Fruit fly (Drosophila melanogaster) whole organism: ENCODE data around the gene CG6254.

ENCODE experiments used
- CG8478 ChIP-seq: fragments of >200 bp; optimal IDR thresholded peaks from 2 replicates; lab custom pipeline; 2018; ENCODE audit warnings: inconsistent platforms
- Dll ChIP-seq: fragments of >200 bp; optimal IDR thresholded peaks from 2 replicates; lab custom pipeline; 2017
- EcR ChIP-seq, 2 experiments: fragments of >200 bp; optimal IDR thresholded peaks; 2 replicates each; lab custom pipeline; 2017; ENCODE audit warnings: missing biosample characterization in 2 of 2, missing genetic modification characterization in 2 of 2, missing genetic modification reagents in 2 of 2
- pan ChIP-seq: fragments of >200 bp; optimal IDR thresholded peaks from 2 replicates; lab custom pipeline; 2017
- psq ChIP-seq: fragments of >200 bp; optimal IDR thresholded peaks from 2 replicates; lab custom pipeline; 2017
- usp ChIP-seq: fragments of >200 bp; optimal IDR thresholded peaks from 2 replicates; lab custom pipeline; 2017; ENCODE audit warnings: missing biosample characterization, missing genetic modification characterization, mixed read lengths

DNA sequence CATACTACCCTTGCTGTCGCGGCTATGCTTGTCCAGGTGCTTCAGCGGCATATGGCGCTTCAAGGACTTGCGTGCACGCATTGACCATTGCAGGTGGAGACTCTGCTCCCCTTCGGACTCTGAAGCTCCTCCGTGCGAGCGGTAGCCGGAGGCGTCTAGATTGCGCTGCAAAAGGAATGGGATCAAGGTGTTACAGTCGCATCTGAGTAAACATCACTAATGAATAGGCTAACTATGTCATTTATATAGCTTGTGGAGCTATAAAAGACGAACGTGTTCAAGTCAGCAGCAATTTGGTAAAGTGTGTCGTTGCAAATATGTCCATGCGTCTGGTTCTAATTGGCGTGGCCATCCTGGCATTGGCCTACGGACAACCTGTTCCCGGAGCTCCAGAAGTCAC, 18.4 kb downstream of the CG6254 start, which contains the start of gene CG42759:
- TF ChIP-seq psq = no peak
- TF ChIP-seq Dll (lab: Kevin White, UChicago) = no peak
- no peak for TF ChIP-seq EcR (GFP tag; optimal IDR thresholded peaks at IDR 0.05; lab: Kevin White, UChicago)
- no peak for TF ChIP-seq CG8478
- TF ChIP-seq usp (GFP tag; lab: Kevin White, UChicago) = no peak
- no peak for TF ChIP-seq pan
